Fruit fly (Drosophila melanogaster) whole organism, embryonic: ENCODE results near the gene Klp68D.

Source experiments
- B-H2 ChIP-seq: fragments of 200-800 bp; sonication (Bioruptor generic); optimal IDR thresholded peaks from 2 replicates; lab custom pipeline; 2018; ENCODE audit warnings: missing biosample characterization, mild to moderate bottlenecking, missing genetic modification characterization
- BEAF-32 ChIP-seq: fragments of 200-800 bp; sonication (Bioruptor generic); optimal IDR thresholded peaks from 3 replicates; lab custom pipeline; 2017; ENCODE audit warnings: missing biosample characterization, missing genetic modification characterization, mild to moderate bottlenecking, moderate library complexity, missing genetic modification reagents
- CG10274 ChIP-seq: fragments of 200-800 bp; sonication (Bioruptor generic); optimal IDR thresholded peaks from 3 replicates; lab custom pipeline; 2017; ENCODE audit warnings: missing biosample characterization, mild to moderate bottlenecking, missing genetic modification characterization
- CG10431 ChIP-seq: fragments of 200-800 bp; sonication (Bioruptor generic); optimal IDR thresholded peaks from 3 replicates; lab custom pipeline; 2018; ENCODE audit warnings: missing biosample characterization, mild to moderate bottlenecking, missing genetic modification characterization
- CG14710 ChIP-seq: fragments of 200-800 bp; sonication (Bioruptor generic); optimal IDR thresholded peaks from 3 replicates; lab custom pipeline; 2019; ENCODE audit warnings: missing biosample characterization, mild to moderate bottlenecking, missing genetic modification characterization, moderate library complexity
- CG14860 ChIP-seq: fragments of 200-800 bp; sonication (Bioruptor generic); IDR thresholded peaks from 3 replicates; pipeline ENCODE4 v1.3.6; 2022; ENCODE audit warnings: missing biosample characterization, missing genetic modification characterization; ENCODE audit not compliant: partially characterized antibody
- CG14965 ChIP-seq: fragments of 200-800 bp; sonication (Bioruptor generic); optimal IDR thresholded peaks from 2 replicates; lab custom pipeline; 2016; ENCODE audit warnings: missing biosample characterization, missing genetic modification characterization, borderline replicate concordance
- CG15073 ChIP-seq: fragments of 200-800 bp; sonication (Bioruptor generic); optimal IDR thresholded peaks from 2 replicates; lab custom pipeline; 2016; ENCODE audit warnings: missing biosample characterization, missing genetic modification characterization
- CG17912 ChIP-seq: fragments of 200-800 bp; sonication (Bioruptor generic); optimal IDR thresholded peaks from 2 replicates; lab custom pipeline; 2018; ENCODE audit warnings: missing biosample characterization, mild to moderate bottlenecking, missing genetic modification characterization
- CG2712 ChIP-seq: fragments of 200-800 bp; optimal IDR thresholded peaks from 3 replicates; lab custom pipeline; 2019; ENCODE audit warnings: missing biosample characterization, mild to moderate bottlenecking, missing genetic modification characterization, moderate library complexity
- CG34224 ChIP-seq: fragments of 200-800 bp; sonication (Bioruptor generic); IDR thresholded peaks from 3 replicates; pipeline ENCODE4 v1.3.6; 2022; ENCODE audit warnings: missing biosample characterization, missing genetic modification characterization; ENCODE audit not compliant: partially characterized antibody
- CG3838 ChIP-seq: fragments of 200-800 bp; sonication (Bioruptor generic); optimal IDR thresholded peaks from 3 replicates; lab custom pipeline; 2016; ENCODE audit warnings: missing biosample characterization, missing genetic modification characterization
- CG4360 ChIP-seq: fragments of 200-800 bp; sonication (Bioruptor generic); IDR thresholded peaks from 2 replicates; pipeline ENCODE4 v1.3.6; 2022; ENCODE audit warnings: missing biosample characterization, missing genetic modification characterization
- CG6791 ChIP-seq: fragments of 200-800 bp; sonication (Bioruptor generic); IDR thresholded peaks from 3 replicates; pipeline ENCODE4 v1.3.6; 2022; ENCODE audit warnings: missing biosample characterization, missing genetic modification characterization; ENCODE audit not compliant: partially characterized antibody
- CG7271 ChIP-seq: fragments of 200-800 bp; sonication (Bioruptor generic); optimal IDR thresholded peaks from 2 replicates; lab custom pipeline; 2018; ENCODE audit warnings: missing biosample characterization, mild to moderate bottlenecking, missing genetic modification characterization, moderate library complexity
- CG7963 ChIP-seq: fragments of 200-800 bp; sonication (Bioruptor generic); IDR thresholded peaks from 3 replicates; pipeline ENCODE4 v1.3.6; 2022; ENCODE audit warnings: missing biosample characterization, missing genetic modification characterization; ENCODE audit not compliant: partially characterized antibody
- CG9797 ChIP-seq: fragments of 200-800 bp; sonication (Bioruptor generic); optimal IDR thresholded peaks from 3 replicates; lab custom pipeline; 2018; ENCODE audit warnings: missing biosample characterization, mild to moderate bottlenecking, missing genetic modification characterization
- HLH4C ChIP-seq: fragments of 200-800 bp; sonication (Bioruptor generic); IDR thresholded peaks from 3 replicates; pipeline ENCODE4 v1.3.6; 2022; ENCODE audit warnings: missing biosample characterization, missing genetic modification characterization; ENCODE audit not compliant: partially characterized antibody
- HmgZ ChIP-seq: fragments of 200-800 bp; sonication (Bioruptor generic); optimal IDR thresholded peaks from 2 replicates; lab custom pipeline; 2018; ENCODE audit warnings: missing biosample characterization, mild to moderate bottlenecking, missing genetic modification characterization
- MBD-R2 ChIP-seq: fragments of 200-800 bp; sonication (Bioruptor generic); IDR thresholded peaks from 2 replicates; pipeline ENCODE4 v1.3.6; 2022; ENCODE audit warnings: missing biosample characterization, missing genetic modification characterization
- MESR4 ChIP-seq: fragments of 200-800 bp; sonication (Bioruptor generic); optimal IDR thresholded peaks from 2 replicates; lab custom pipeline; 2018; ENCODE audit warnings: missing biosample characterization, mild to moderate bottlenecking, missing genetic modification characterization, moderate library complexity
- Med ChIP-seq: fragments of 200-800 bp; sonication (Bioruptor generic); peaks from one replicate; lab custom pipeline; 2016; ENCODE audit warnings: missing biosample characterization, missing genetic modification characterization, mild to moderate bottlenecking, inconsistent platforms, moderate library complexity
- Nf-YB ChIP-seq: fragments of 200-800 bp; sonication (Bioruptor generic); optimal IDR thresholded peaks from 3 replicates; lab custom pipeline; 2019; ENCODE audit warnings: missing biosample characterization, mild to moderate bottlenecking, missing genetic modification characterization, moderate library complexity
- Nf-YC ChIP-seq: fragments of 200-800 bp; optimal IDR thresholded peaks from 3 replicates; lab custom pipeline; 2019; ENCODE audit warnings: missing biosample characterization, mild to moderate bottlenecking, missing genetic modification characterization, moderate library complexity
- NfI ChIP-seq: fragments of 200-800 bp; sonication (Bioruptor generic); optimal IDR thresholded peaks from 3 replicates; lab custom pipeline; 2018; ENCODE audit warnings: missing biosample characterization, mild to moderate bottlenecking, missing genetic modification characterization, moderate library complexity
- Optix ChIP-seq: fragments of 200-800 bp; sonication (Bioruptor generic); IDR thresholded peaks from 3 replicates; pipeline ENCODE4 v1.3.6; 2022; ENCODE audit warnings: missing biosample characterization, missing genetic modification characterization
- Scr ChIP-seq: fragments of 200-800 bp; sonication (Bioruptor generic); IDR thresholded peaks from 2 replicates; pipeline ENCODE4 v1.3.6; 2022; ENCODE audit warnings: missing biosample characterization, missing genetic modification characterization; ENCODE audit not compliant: partially characterized antibody
- al ChIP-seq: fragments of 200-800 bp; sonication (Bioruptor generic); IDR thresholded peaks from 2 replicates; pipeline ENCODE4 v1.3.6; 2022; ENCODE audit warnings: missing biosample characterization, missing genetic modification characterization
- ap ChIP-seq: fragments of 200-800 bp; sonication (Bioruptor generic); IDR thresholded peaks from 2 replicates; pipeline ENCODE4 v1.3.6; 2022; ENCODE audit warnings: missing biosample characterization, missing genetic modification characterization
- ato ChIP-seq: fragments of 200-800 bp; sonication (Bioruptor generic); IDR thresholded peaks from 2 replicates; pipeline ENCODE4 v1.3.6; 2022; ENCODE audit warnings: missing biosample characterization, missing genetic modification characterization; ENCODE audit not compliant: partially characterized antibody
- dm ChIP-seq: fragments of 200-800 bp; sonication (Bioruptor generic); optimal IDR thresholded peaks from 3 replicates; lab custom pipeline; 2016; ENCODE audit warnings: missing biosample characterization, missing genetic modification characterization
- hb ChIP-seq: fragments of 200-800 bp; sonication (Bioruptor generic); IDR thresholded peaks from 3 replicates; pipeline ENCODE4 v1.3.6; 2022; ENCODE audit warnings: missing biosample characterization, missing genetic modification characterization; ENCODE audit not compliant: partially characterized antibody
- ind ChIP-seq: fragments of 200-800 bp; sonication (Bioruptor generic); optimal IDR thresholded peaks from 3 replicates; lab custom pipeline; 2016; ENCODE audit warnings: missing biosample characterization, missing genetic modification characterization
- nerfin-2 ChIP-seq: fragments of 200-800 bp; sonication (Bioruptor generic); IDR thresholded peaks from 2 replicates; pipeline ENCODE4 v1.3.6; 2022; ENCODE audit warnings: missing biosample characterization, missing genetic modification characterization; ENCODE audit not compliant: partially characterized antibody
- pzg ChIP-seq: fragments of 200-800 bp; sonication (Bioruptor generic); optimal IDR thresholded peaks from 3 replicates; lab custom pipeline; 2018; ENCODE audit warnings: missing biosample characterization, mild to moderate bottlenecking, missing genetic modification characterization, moderate library complexity
- row ChIP-seq: fragments of 200-800 bp; sonication (Bioruptor generic); IDR thresholded peaks from 3 replicates; pipeline ENCODE4 v1.3.6; 2022; ENCODE audit warnings: missing biosample characterization, missing genetic modification characterization
- sc ChIP-seq, 3 experiments: fragments of >200 bp in 2 of 3; fragments of 200-800 bp in 1 of 3; sonication (Bioruptor generic) in 1 of 3; optimal IDR thresholded peaks; 2 replicates in 2 of 3; 3 replicates in 1 of 3; lab custom pipeline; 2017; ENCODE audit warnings: mild to moderate bottlenecking in 1 of 3, missing biosample characterization in 1 of 3, missing genetic modification characterization in 1 of 3, missing genetic modification reagents in 1 of 3
- sens ChIP-seq: fragments of 200-800 bp; sonication (Bioruptor generic); peaks from one replicate; lab custom pipeline; 2016; ENCODE audit warnings: missing biosample characterization, missing genetic modification characterization
- sna ChIP-seq: fragments of 200-800 bp; sonication (Bioruptor generic); IDR thresholded peaks from 2 replicates; pipeline ENCODE4 v1.3.6; 2022; ENCODE audit warnings: missing biosample characterization, missing genetic modification characterization; ENCODE audit not compliant: partially characterized antibody
- stwl ChIP-seq: fragments of 200-800 bp; sonication (Bioruptor generic); optimal IDR thresholded peaks from 3 replicates; lab custom pipeline; 2018; ENCODE audit warnings: missing biosample characterization, mild to moderate bottlenecking, missing genetic modification characterization, moderate library complexity
- trem ChIP-seq: fragments of 200-800 bp; optimal IDR thresholded peaks from 3 replicates; lab custom pipeline; 2019; ENCODE audit warnings: missing biosample characterization, mild to moderate bottlenecking, missing genetic modification characterization, moderate library complexity
- unc-4 ChIP-seq: fragments of 200-800 bp; sonication (Bioruptor generic); IDR thresholded peaks from 2 replicates; pipeline ENCODE4 v1.3.6; 2022; ENCODE audit warnings: missing biosample characterization, missing genetic modification characterization; ENCODE audit not compliant: partially characterized antibody
- wor ChIP-seq: fragments of 200-800 bp; sonication (Bioruptor generic); IDR thresholded peaks from 2 replicates; pipeline ENCODE4 v1.3.6; 2022; ENCODE audit warnings: missing biosample characterization, missing genetic modification characterization

Gene Klp68D

dm6 chr3L:11822446-11823334, 27.3 kb downstream of the Klp68D start, which contains the start of gene RpL10Ab (continued):
- TF ChIP-seq CG3838 (GFP tag; lab: Kevin White, UChicago) (no peak), al (GFP tag; lab: Robert Waterston, UW) (peak; percentile 47), sc (optimal IDR thresholded peaks at IDR 0.05; lab: Kevin White, UChicago) (no peak), sc (GFP tag; optimal IDR thresholded peaks at IDR 0.05; lab: Kevin White, UChicago) (no peak), CG9797 (GFP tag; lab: Kevin White, UChicago) (no peak), pzg (GFP tag; lab: Kevin White, UChicago) (peak; percentile 47), CG10431 (GFP tag; lab: Kevin White, UChicago) (peak; percentile 42), CG17912 (peak; percentile 88)

- no peak for TF ChIP-seq wor
- no peak for TF ChIP-seq CG17912
- peak; percentile 11 for TF ChIP-seq CG2712 (tag; lab: Kevin White, UChicago)
- TF ChIP-seq CG4360 (GFP tag; lab: Robert Waterston, UW) = peak; percentile 76
- peak; percentile 66; the same call in 1 of the 2 replicates for TF ChIP-seq ato (GFP tag; lab: Robert Waterston, UW)
- TF ChIP-seq hb (GFP tag; lab: Robert Waterston, UW) = peak; percentile 51; the same call in 1 of the 3 replicates
- peak; percentile 75 for TF ChIP-seq trem (tag; lab: Kevin White, UChicago)
- peak; percentile 90 for TF ChIP-seq sna (GFP tag; lab: Robert Waterston, UW)
- peak; percentile 80 for TF ChIP-seq BEAF-32 (GFP tag; lab: Kevin White, UChicago)
- peak; percentile 87 for TF ChIP-seq Scr (GFP tag; lab: Robert Waterston, UW)
- TF ChIP-seq sens = no peak
- TF ChIP-seq nerfin-2 (GFP tag; lab: Robert Waterston, UW) = peak; percentile 60; the same call in 1 of the 2 replicates
- TF ChIP-seq CG14965 (GFP tag; lab: Kevin White, UChicago) = no peak
- TF ChIP-seq Nf-YC (tag; lab: Kevin White, UChicago) = peak; percentile 80
- TF ChIP-seq dm = no peak
- TF ChIP-seq CG15073 (GFP tag; lab: Kevin White, UChicago) = no peak
- no peak for TF ChIP-seq Optix (GFP tag; lab: Robert Waterston, UW)
- peak; percentile 13; the same call in 1 of the 3 replicates for TF ChIP-seq row (GFP tag; lab: Robert Waterston, UW)
- TF ChIP-seq Nf-YB (GFP tag; lab: Kevin White, UChicago) = peak; percentile 78
- TF ChIP-seq unc-4 (GFP tag; lab: Robert Waterston, UW) = peak; percentile 84
- TF ChIP-seq CG7271 (tag; lab: Kevin White, UChicago) = no peak
- no peak for TF ChIP-seq ap
- peak; percentile 17 for TF ChIP-seq CG14710 (tag; lab: Kevin White, UChicago)
- no peak for TF ChIP-seq ind (GFP tag; lab: Kevin White, UChicago)
- TF ChIP-seq Med (GFP tag; lab: Kevin White, UChicago) = peak; percentile 24
- peak; percentile 78 for TF ChIP-seq CG6791 (GFP tag; lab: Robert Waterston, UW)
- TF ChIP-seq NfI (GFP tag; lab: Kevin White, UChicago) = no peak
- peak; percentile 72; the same call in 2 of the 3 replicates for TF ChIP-seq HLH4C
- TF ChIP-seq B-H2 (GFP tag; lab: Kevin White, UChicago) = no peak
- TF ChIP-seq CG7963 (GFP tag; lab: Robert Waterston, UW) = peak; percentile 57; the same call in 2 of the 3 replicates
- peak; percentile 40 for TF ChIP-seq MESR4 (GFP tag; lab: Kevin White, UChicago)
- no peak for TF ChIP-seq HmgZ
- peak; percentile 68 for TF ChIP-seq MBD-R2 (GFP tag; lab: Robert Waterston, UW)
- TF ChIP-seq stwl (tag; lab: Kevin White, UChicago) = peak; percentile 40
- no peak for TF ChIP-seq CG10274
- peak; percentile 70; the same call in 2 of the 3 replicates for TF ChIP-seq CG14860 (GFP tag; lab: Robert Waterston, UW)
- TF ChIP-seq CG34224 (GFP tag; lab: Robert Waterston, UW) = peak; percentile 80
These were observed 30.2 kb downstream of the Klp68D start, which contains the start of gene CG32095 for dm6 chr3L:11825560-11826153. CG32095 (minus strand) TSS chr3L:11825732.
